Worm (Caenorhabditis elegans): Measurements from ENCODE around the gene F17E9.18.

The F17E9.18 gene

ce11 chrIV:8367887-8368286 is 20.9 kb upstream of the F17E9.18 start:
- TF ChIP-seq ceh-14 (tag; optimal IDR thresholded peaks at IDR 0.05) = no peak
- no peak for TF ChIP-seq ceh-18 (tag; optimal IDR thresholded peaks at IDR 0.05)
- no peak for TF ChIP-seq ceh-22 (tag; optimal IDR thresholded peaks at IDR 0.05)
- no peak for TF ChIP-seq rnt-1 (tag; optimal IDR thresholded peaks at IDR 0.05)
- TF ChIP-seq unc-86 (tag; optimal IDR thresholded peaks at IDR 0.05) = no peak
- TF ChIP-seq tbx-7 (tag; optimal IDR thresholded peaks at IDR 0.05) = no peak
- no peak for TF ChIP-seq pha-4 (tag; optimal IDR thresholded peaks at IDR 0.05)
- TF ChIP-seq fkh-6 (tag; optimal IDR thresholded peaks at IDR 0.05) = no peak
- TF ChIP-seq unc-55 (GFP tag; optimal IDR thresholded peaks at IDR 0.05) = no peak
- TF ChIP-seq K02D7.2 (tag; optimal IDR thresholded peaks at IDR 0.05) = no peak
- TF ChIP-seq nhr-11 (tag; optimal IDR thresholded peaks at IDR 0.05) = no peak
- no peak for TF ChIP-seq ttx-3 (tag; optimal IDR thresholded peaks at IDR 0.05)
- no peak for TF ChIP-seq odd-2 (tag; optimal IDR thresholded peaks at IDR 0.05)
- no peak for TF ChIP-seq nhr-232 (tag; optimal IDR thresholded peaks at IDR 0.05)
- no peak for TF ChIP-seq Y22D7AL.16 (tag; optimal IDR thresholded peaks at IDR 0.05)

- TF ChIP-seq C38D4.7 (GFP tag; optimal IDR thresholded peaks at IDR 0.05) = no peak
- TF ChIP-seq sox-4 (tag; optimal IDR thresholded peaks at IDR 0.05) = no peak
- no peak for TF ChIP-seq mec-3 (tag; optimal IDR thresholded peaks at IDR 0.05; ENCODE audit: borderline replicate concordance)
- no peak for TF ChIP-seq madf-2 (tag; optimal IDR thresholded peaks at IDR 0.05)
- no peak for TF ChIP-seq nhr-11 (tag; optimal IDR thresholded peaks at IDR 0.05)
- no peak for TF ChIP-seq elt-2 (tag; optimal IDR thresholded peaks at IDR 0.05)
- no peak for TF ChIP-seq K09A11.1 (tag; optimal IDR thresholded peaks at IDR 0.05; ENCODE audit: insufficient read depth)
- no peak for TF ChIP-seq ceh-22 (tag; optimal IDR thresholded peaks at IDR 0.05)
- TF ChIP-seq pax-1 (tag; optimal IDR thresholded peaks at IDR 0.05) = no peak
- TF ChIP-seq hlh-8 (tag; optimal IDR thresholded peaks at IDR 0.05) = no peak
- TF ChIP-seq ets-4 (tag; optimal IDR thresholded peaks at IDR 0.05) = no peak
- TF ChIP-seq gmeb-2 (tag; optimal IDR thresholded peaks at IDR 0.05) = no peak
- no peak for TF ChIP-seq ceh-6 (GFP tag; optimal IDR thresholded peaks at IDR 0.05)
- no peak for TF ChIP-seq npax-4 (tag; optimal IDR thresholded peaks at IDR 0.05)
These were observed 19.3 kb upstream of the F17E9.18 start, which contains the start of gene aagr-1 for ce11 chrIV:8366295-8366694. TSS of gene aagr-1 (plus strand) at chrIV:8366521.

- TF ChIP-seq nfya-1 (tag; optimal IDR thresholded peaks at IDR 0.05) (no peak), pax-1 (tag; optimal IDR thresholded peaks at IDR 0.05) (no peak), dmd-4 (tag; optimal IDR thresholded peaks at IDR 0.05; ENCODE audit: borderline replicate concordance) (no peak), npax-4 (tag; optimal IDR thresholded peaks at IDR 0.05) (no peak), ceh-48 (tag; optimal IDR thresholded peaks at IDR 0.05) (no peak), ama-1 (optimal IDR thresholded peaks at IDR 0.05) (no peak), pag-3 (tag; optimal IDR thresholded peaks at IDR 0.05; ENCODE audit: borderline replicate concordance) (no peak), C08G9.2 (tag; optimal IDR thresholded peaks at IDR 0.05) (no peak), ceh-9 (tag; optimal IDR thresholded peaks at IDR 0.05) (no peak), Y22D7AL.16 (tag; optimal IDR thresholded peaks at IDR 0.05) (no peak), elt-4 (tag; optimal IDR thresholded peaks at IDR 0.05) (no peak), pat-9 (tag; optimal IDR thresholded peaks at IDR 0.05) (no peak), ceh-24 (tag; optimal IDR thresholded peaks at IDR 0.05) (no peak), K09A11.1 (tag; optimal IDR thresholded peaks at IDR 0.05; ENCODE audit: insufficient read depth) (no peak)
These were observed 16.2 kb upstream of the F17E9.18 start, which contains the start of gene D2096.12 for ce11 chrIV:8363163-8363562. TSS of gene D2096.12 (plus strand) at chrIV:8363463.

- TF ChIP-seq unc-86 (tag; optimal IDR thresholded peaks at IDR 0.05) = no peak
- TF ChIP-seq C08G9.2 (tag; optimal IDR thresholded peaks at IDR 0.05) = no peak
- no peak for TF ChIP-seq dve-1 (tag; optimal IDR thresholded peaks at IDR 0.05)
- TF ChIP-seq elt-4 (tag; optimal IDR thresholded peaks at IDR 0.05) = no peak
- no peak for TF ChIP-seq lim-6 (tag; optimal IDR thresholded peaks at IDR 0.05)
- no peak for TF ChIP-seq ceh-34 (tag; optimal IDR thresholded peaks at IDR 0.05)
- no peak for TF ChIP-seq pros-1 (tag; optimal IDR thresholded peaks at IDR 0.05)
- no peak for TF ChIP-seq ceh-45 (GFP tag; IDR thresholded peaks at IDR 0.05)
- TF ChIP-seq pha-4 (tag; optimal IDR thresholded peaks at IDR 0.05) = no peak
- TF ChIP-seq odd-2 (tag; optimal IDR thresholded peaks at IDR 0.05) = no peak
These were observed 13.9 kb upstream of the F17E9.18 start, which contains the start of gene sqv-1 for ce11 chrIV:8360817-8361216. TSS of gene sqv-1 (plus strand) at chrIV:8361117.

Data from whole organism, late embryonic.